Fruit fly (Drosophila melanogaster) whole organism, prepupa: ENCODE data around the gene syd.

Source experiments
- CG10669 ChIP-seq: fragments of 200-800 bp; sonication (Bioruptor generic); optimal IDR thresholded peaks from 3 replicates; lab custom pipeline; 2018; ENCODE audit warnings: missing biosample characterization, mild to moderate bottlenecking, missing genetic modification characterization, moderate library complexity
- CG11294 ChIP-seq: fragments of 200-800 bp; sonication (Bioruptor generic); IDR thresholded peaks from 2 replicates; pipeline ENCODE4 v1.3.6; 2022; ENCODE audit warnings: missing biosample characterization, missing genetic modification characterization
- CG11762 ChIP-seq: fragments of 200-800 bp; sonication (Bioruptor generic); optimal IDR thresholded peaks from 3 replicates; lab custom pipeline; 2016; ENCODE audit warnings: missing biosample characterization, missing genetic modification characterization; ENCODE audit not compliant: insufficient read depth
- CG11902 ChIP-seq: fragments of 200-800 bp; sonication (Bioruptor generic); optimal IDR thresholded peaks from 3 replicates; lab custom pipeline; 2016; ENCODE audit warnings: missing biosample characterization, missing genetic modification characterization
- CG15336 ChIP-seq: fragments of 200-800 bp; sonication (Bioruptor generic); IDR thresholded peaks from 2 replicates; pipeline ENCODE4 v1.3.6; 2022; ENCODE audit warnings: missing biosample characterization, missing genetic modification characterization
- CG1621 ChIP-seq: fragments of 200-800 bp; sonication (Bioruptor generic); optimal IDR thresholded peaks from 3 replicates; lab custom pipeline; 2018; ENCODE audit warnings: missing biosample characterization, mild to moderate bottlenecking, missing genetic modification characterization
- CG32006 ChIP-seq: fragments of 200-800 bp; sonication (Bioruptor generic); optimal IDR thresholded peaks from 3 replicates; lab custom pipeline; 2017; ENCODE audit warnings: missing biosample characterization, mild to moderate bottlenecking, missing genetic modification characterization
- CG34406 ChIP-seq: fragments of 200-800 bp; sonication (Bioruptor generic); optimal IDR thresholded peaks from 3 replicates; lab custom pipeline; 2016; ENCODE audit warnings: missing biosample characterization, missing genetic modification characterization
- CG6163 ChIP-seq: fragments of 200-800 bp; sonication (Bioruptor generic); IDR thresholded peaks from 3 replicates; pipeline ENCODE4 v1.3.6; 2022; ENCODE audit warnings: missing biosample characterization, missing genetic modification characterization
- CG6792 ChIP-seq: fragments of 200-800 bp; sonication (Bioruptor generic); optimal IDR thresholded peaks from 3 replicates; lab custom pipeline; 2016; ENCODE audit warnings: missing biosample characterization, missing genetic modification characterization
- CG6808 ChIP-seq: fragments of 200-800 bp; sonication (Bioruptor generic); optimal IDR thresholded peaks from 3 replicates; lab custom pipeline; 2017; ENCODE audit warnings: missing biosample characterization, missing genetic modification characterization, mild to moderate bottlenecking, moderate library complexity, missing genetic modification reagents
- CG6854 ChIP-seq: fragments of 200-800 bp; sonication (Bioruptor generic); optimal IDR thresholded peaks from 2 replicates; lab custom pipeline; 2017; ENCODE audit warnings: missing biosample characterization, mild to moderate bottlenecking, missing genetic modification characterization
- CG7368 ChIP-seq: fragments of 200-800 bp; sonication (Bioruptor generic); optimal IDR thresholded peaks from 3 replicates; lab custom pipeline; 2016; ENCODE audit warnings: missing biosample characterization, missing genetic modification characterization
- CG8119 ChIP-seq: fragments of 200-800 bp; sonication (Bioruptor generic); IDR thresholded peaks from 3 replicates; pipeline ENCODE4 v1.3.6; 2022; ENCODE audit warnings: missing biosample characterization, missing genetic modification characterization
- CG9139 ChIP-seq: fragments of 200-800 bp; sonication (Bioruptor generic); optimal IDR thresholded peaks from 3 replicates; lab custom pipeline; 2017; ENCODE audit warnings: missing biosample characterization, mild to moderate bottlenecking, missing genetic modification characterization
- Eip78C ChIP-seq: fragments of 200-800 bp; sonication (Bioruptor generic); peaks from one replicate; lab custom pipeline; 2016; ENCODE audit warnings: missing biosample characterization, missing genetic modification characterization
- Eip93F ChIP-seq: fragments of 200-800 bp; sonication (Bioruptor generic); optimal IDR thresholded peaks from 2 replicates; lab custom pipeline; 2016; ENCODE audit warnings: missing biosample characterization, mild to moderate bottlenecking, missing genetic modification characterization
- Ets96B ChIP-seq: fragments of 200-800 bp; optimal IDR thresholded peaks from 2 replicates; lab custom pipeline; 2019; ENCODE audit warnings: missing biosample characterization, mild to moderate bottlenecking, missing genetic modification characterization, moderate library complexity
- Gug ChIP-seq: fragments of 200-800 bp; sonication (Bioruptor generic); IDR thresholded peaks from 2 replicates; pipeline ENCODE4 v1.3.6; 2022; ENCODE audit warnings: missing biosample characterization, missing genetic modification characterization
- Hr38 ChIP-seq: sonication (Bioruptor generic); optimal IDR thresholded peaks from 2 replicates; lab custom pipeline; 2016; ENCODE audit warnings: missing biosample characterization, missing genetic modification characterization
- Met ChIP-seq: fragments of 200-800 bp; sonication (Bioruptor generic); optimal IDR thresholded peaks from 3 replicates; lab custom pipeline; 2016; ENCODE audit warnings: missing biosample characterization, missing genetic modification characterization
- OdsH ChIP-seq: fragments of 200-800 bp; sonication (Bioruptor generic); optimal IDR thresholded peaks from 3 replicates; lab custom pipeline; 2016; ENCODE audit warnings: missing biosample characterization, missing genetic modification characterization
- Smox ChIP-seq: fragments of 200-800 bp; sonication (Bioruptor generic); optimal IDR thresholded peaks from 3 replicates; lab custom pipeline; 2016; ENCODE audit warnings: missing biosample characterization, missing genetic modification characterization
- Sox102F ChIP-seq: fragments of 200-800 bp; sonication (Bioruptor generic); optimal IDR thresholded peaks from 2 replicates; lab custom pipeline; 2016; ENCODE audit warnings: missing biosample characterization, mild to moderate bottlenecking, missing genetic modification characterization
- cyc ChIP-seq: fragments of 200-800 bp; sonication (Bioruptor generic); optimal IDR thresholded peaks from 3 replicates; lab custom pipeline; 2016; ENCODE audit warnings: missing biosample characterization, missing genetic modification characterization
- dac ChIP-seq: fragments of 200-800 bp; sonication (Bioruptor generic); optimal IDR thresholded peaks from 2 replicates; lab custom pipeline; 2017; ENCODE audit warnings: missing biosample characterization, mild to moderate bottlenecking, missing genetic modification characterization
- esn ChIP-seq: fragments of 200-800 bp; sonication (Bioruptor generic); optimal IDR thresholded peaks from 2 replicates; lab custom pipeline; 2016; ENCODE audit warnings: missing biosample characterization, mild to moderate bottlenecking, missing genetic modification characterization, moderate library complexity
- fd59A ChIP-seq: fragments of 200-800 bp; sonication (Bioruptor generic); optimal IDR thresholded peaks from 2 replicates; lab custom pipeline; 2017; ENCODE audit warnings: missing biosample characterization, mild to moderate bottlenecking, missing genetic modification characterization, missing genetic modification reagents
- net ChIP-seq: fragments of 200-800 bp; sonication (Bioruptor generic); optimal IDR thresholded peaks from 3 replicates; lab custom pipeline; 2016; ENCODE audit warnings: missing biosample characterization, missing genetic modification characterization
- salr ChIP-seq, 2 experiments: fragments of 200-800 bp; sonication (Bioruptor generic); optimal IDR thresholded peaks; 3 replicates each; lab custom pipeline; 2016 to 2018; ENCODE audit warnings: missing biosample characterization in 2 of 2, missing genetic modification characterization in 2 of 2, mild to moderate bottlenecking in 1 of 2
- spab ChIP-seq: fragments of 200-800 bp; sonication (Bioruptor generic); optimal IDR thresholded peaks from 2 replicates; lab custom pipeline; 2017; ENCODE audit warnings: missing biosample characterization, mild to moderate bottlenecking, missing genetic modification characterization, missing genetic modification reagents
- ss ChIP-seq, 2 experiments: fragments of 200-800 bp; sonication (Bioruptor generic); optimal IDR thresholded peaks; 2 replicates in 1 of 2; 3 replicates in 1 of 2; lab custom pipeline; 2017 to 2018; ENCODE audit warnings: mild to moderate bottlenecking in 2 of 2, missing biosample characterization in 2 of 2, missing genetic modification characterization in 2 of 2, moderate library complexity in 1 of 2
- topi ChIP-seq: fragments of 200-800 bp; sonication (Bioruptor generic); optimal IDR thresholded peaks from 3 replicates; lab custom pipeline; 2016; ENCODE audit warnings: missing biosample characterization, missing genetic modification characterization
- vri ChIP-seq: fragments of 200-800 bp; sonication (Bioruptor generic); optimal IDR thresholded peaks from 3 replicates; lab custom pipeline; 2016; ENCODE audit warnings: missing biosample characterization, mild to moderate bottlenecking, missing genetic modification characterization

Gene syd

dm6 chr3L:7903489-7904150 lies 32.3 kb downstream of the syd start (continued):
- TF ChIP-seq net = peak; percentile 60
- peak; percentile 59; the same call in 1 of the 2 replicates for TF ChIP-seq Gug (GFP tag; lab: Robert Waterston, UW)
- TF ChIP-seq cyc = no peak
- TF ChIP-seq Met (GFP tag; lab: Kevin White, UChicago) = no peak
- no peak for TF ChIP-seq vri (GFP tag; lab: Kevin White, UChicago)
- no peak for TF ChIP-seq OdsH (GFP tag; lab: Kevin White, UChicago)
- peak; percentile 83 for TF ChIP-seq CG15336 (GFP tag; lab: Robert Waterston, UW)
- no peak for TF ChIP-seq dac (GFP tag; lab: Kevin White, UChicago)

DNA sequence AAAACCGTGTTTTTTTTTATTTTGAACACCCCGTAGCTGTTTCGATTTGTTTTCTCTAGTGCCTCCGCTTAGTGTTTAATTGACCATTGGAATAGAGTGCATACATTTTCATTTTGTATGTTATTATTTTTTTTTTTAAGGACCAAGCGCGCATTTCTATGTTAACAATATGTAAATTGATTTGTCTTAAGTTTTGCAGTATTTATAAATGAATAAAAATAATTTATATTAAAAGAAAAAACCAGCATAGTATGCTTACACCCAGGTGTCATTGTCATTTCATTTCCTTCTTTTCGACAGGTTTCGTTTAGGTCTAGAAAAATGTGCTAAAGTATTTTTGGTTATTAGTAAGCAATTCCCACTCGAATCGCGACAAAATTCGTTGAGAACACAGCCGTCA lies 41.3 kb downstream of the syd start, which contains the start of gene eIF4E5:
TSS of gene eIF4E5 (plus strand) at position 301 of the 400 bp plus-strand sequence.
- no peak for TF ChIP-seq CG11762 (GFP tag; lab: Kevin White, UChicago)
- no peak for TF ChIP-seq CG6854 (GFP tag; lab: Kevin White, UChicago)
- TF ChIP-seq CG6808 (GFP tag; lab: Kevin White, UChicago) = no peak
- TF ChIP-seq salr (GFP tag; optimal IDR thresholded peaks at IDR 0.05; lab: Kevin White, UChicago) = no peak
- no peak for TF ChIP-seq esn (GFP tag; lab: Kevin White, UChicago)
- TF ChIP-seq CG6163 (GFP tag; lab: Robert Waterston, UW) = no peak
- TF ChIP-seq Smox = no peak
- TF ChIP-seq Sox102F = no peak
- no peak for TF ChIP-seq CG32006 (GFP tag; lab: Kevin White, UChicago)
- TF ChIP-seq spab (GFP tag; lab: Kevin White, UChicago) = no peak
- no peak for TF ChIP-seq dac (GFP tag; lab: Kevin White, UChicago)
- no peak for TF ChIP-seq Hr38 (GFP tag; lab: Kevin White, UChicago)
- TF ChIP-seq topi = no peak
- TF ChIP-seq vri (GFP tag; lab: Kevin White, UChicago) = no peak
- no peak for TF ChIP-seq Ets96B (tag; lab: Kevin White, UChicago)
- no peak for TF ChIP-seq CG6792 (GFP tag; lab: Kevin White, UChicago)
- TF ChIP-seq CG11902 (GFP tag; lab: Kevin White, UChicago) = no peak
- no peak for TF ChIP-seq CG34406
- TF ChIP-seq ss (GFP tag; optimal IDR thresholded peaks at IDR 0.05; lab: Kevin White, UChicago) = no peak
- TF ChIP-seq Eip78C (GFP tag; lab: Kevin White, UChicago) = no peak
- TF ChIP-seq, all 60 proteins: peak for 0

DNA sequence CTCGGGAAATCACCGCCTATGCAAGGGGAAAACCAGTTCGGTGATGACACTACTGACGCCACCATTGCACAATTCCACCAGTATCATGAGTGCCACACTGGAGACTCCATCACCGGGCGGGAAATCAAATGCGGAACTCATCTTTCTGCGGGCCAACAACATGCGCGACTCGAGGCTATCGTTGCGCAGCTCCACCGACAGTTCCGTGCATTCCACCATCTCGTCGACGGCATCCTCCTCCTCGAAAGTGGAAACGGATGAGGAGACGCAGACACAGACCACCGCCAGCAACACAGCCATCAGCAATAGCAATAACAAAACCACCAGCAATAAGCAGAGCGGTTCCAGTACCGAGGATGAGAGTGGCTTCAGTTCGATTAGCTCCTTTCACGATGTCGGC lies 42.1 kb downstream of the syd start:
- TF ChIP-seq Ets96B (tag; lab: Kevin White, UChicago) (no peak), Sox102F (no peak), CG32006 (GFP tag; lab: Kevin White, UChicago) (no peak), CG9139 (GFP tag; lab: Kevin White, UChicago) (no peak), CG1621 (tag; lab: Kevin White, UChicago) (no peak)

DNA sequence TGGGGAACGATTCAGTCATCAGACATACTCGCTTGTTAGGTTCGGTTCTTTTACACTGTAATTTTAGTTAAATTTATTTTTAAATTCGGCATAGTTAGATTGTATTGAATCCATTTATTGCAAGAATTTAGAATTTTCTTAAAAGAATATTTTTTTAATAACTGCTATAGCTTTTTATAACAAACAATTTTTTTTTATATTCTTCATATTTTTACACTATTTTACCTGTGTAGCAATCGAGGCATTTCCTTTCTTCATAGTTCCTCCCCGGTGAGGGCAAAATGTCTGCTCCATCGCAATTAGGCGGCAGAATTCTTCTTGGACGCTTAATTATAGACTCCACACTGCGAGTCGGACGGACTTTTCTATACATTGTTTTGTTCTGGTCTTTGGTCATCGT lies 45.4 kb downstream of the syd start:
- no peak for TF ChIP-seq CG11294 (GFP tag; lab: Robert Waterston, UW)
- TF ChIP-seq CG7368 (GFP tag; lab: Kevin White, UChicago) = no peak
- no peak for TF ChIP-seq CG6854 (GFP tag; lab: Kevin White, UChicago)
- TF ChIP-seq CG10669 = no peak
- no peak for TF ChIP-seq Eip93F (GFP tag; lab: Kevin White, UChicago)

DNA sequence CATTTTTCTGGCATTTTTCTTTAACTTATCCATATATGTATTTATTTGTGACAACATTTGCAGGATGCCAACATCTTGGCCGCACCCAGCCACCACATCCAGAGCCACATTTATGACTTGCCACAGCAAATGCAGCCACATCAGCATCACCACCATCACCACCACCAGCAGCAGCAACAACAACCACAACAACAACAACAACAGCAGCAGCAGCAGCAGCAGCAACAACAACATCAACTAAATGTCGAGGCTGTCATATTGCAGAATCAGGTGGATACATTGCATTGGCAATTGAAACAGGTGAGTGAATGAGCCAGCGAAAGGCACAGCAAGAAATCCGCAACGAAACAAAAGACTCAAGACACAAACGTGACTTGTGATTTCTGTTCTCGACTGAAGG lies 45.9 kb downstream of the syd start:
- TF ChIP-seq fd59A (GFP tag; lab: Kevin White, UChicago) (no peak), CG8119 (GFP tag; lab: Robert Waterston, UW) (0 out of 3 replicates have a peak, but pooled peaks have one; percentile 12)
